Worm (Caenorhabditis elegans) whole organism, L4 larva: ENCODE measurements around the gene twk-20.
A peak's percentile ranks its signal among the peaks of the same experiment; 100 is the strongest.

ENCODE experiments used
- D1046.2 ChIP-seq: fragments of 200-800 bp; sonication (Bioruptor generic); IDR thresholded peaks from 2 replicates; pipeline ENCODE4 v1.3.6; 2022; ENCODE audit warnings: missing genetic modification characterization, missing compliant biosample characterization
- F37D6.2 ChIP-seq: sonication (generic microtip); optimal IDR thresholded peaks from 2 replicates; lab custom pipeline; 2016; ENCODE audit warnings: mild to moderate bottlenecking, missing genetic modification characterization, missing compliant biosample characterization
- F49E8.2 ChIP-seq: sonication (generic microtip); optimal IDR thresholded peaks from 2 replicates; lab custom pipeline; 2016; ENCODE audit warnings: missing compliant biosample characterization, mild to moderate bottlenecking, missing genetic modification characterization, borderline replicate concordance
- T20F7.1 ChIP-seq: fragments of 200-800 bp; sonication (Bioruptor generic); optimal IDR thresholded peaks from 2 replicates; lab custom pipeline; 2018; ENCODE audit warnings: mild to moderate bottlenecking, missing genetic modification characterization, missing compliant biosample characterization
- Y105C5A.15 ChIP-seq: fragments of 200-800 bp; sonication (Bioruptor generic); IDR thresholded peaks from 2 replicates; pipeline ENCODE4 v1.3.6; 2022; ENCODE audit warnings: missing genetic modification characterization, missing compliant biosample characterization
- Y75B8A.6 ChIP-seq: fragments of 200-800 bp; sonication (Bioruptor generic); IDR thresholded peaks from 2 replicates; pipeline ENCODE4 v1.3.6; 2022; ENCODE audit warnings: missing genetic modification reagents, missing genetic modification characterization, missing compliant biosample characterization
- aha-1 ChIP-seq: fragments of 150-350 bp; peaks from one replicate; lab custom pipeline; 2014; ENCODE audit warnings: missing biosample characterization, missing genetic modification characterization
- ama-1 ChIP-seq: fragments of 150-350 bp; optimal IDR thresholded peaks from 2 replicates; lab custom pipeline; 2014; ENCODE audit warnings: inconsistent platforms, mixed read lengths
- attf-4 ChIP-seq: sonication (generic microtip); optimal IDR thresholded peaks from 3 replicates; lab custom pipeline; 2017; ENCODE audit warnings: missing biosample characterization, missing genetic modification characterization
- ceh-32 ChIP-seq: sonication (generic microtip); optimal IDR thresholded peaks from 2 replicates; lab custom pipeline; 2016; ENCODE audit warnings: mild to moderate bottlenecking, missing genetic modification characterization, missing compliant biosample characterization; ENCODE audit not compliant: poor library complexity
- ceh-82 ChIP-seq: sonication (generic microtip); optimal IDR thresholded peaks from 2 replicates; lab custom pipeline; 2017; ENCODE audit warnings: missing biosample characterization, missing genetic modification characterization
- cey-2 ChIP-seq: sonication (generic microtip); optimal IDR thresholded peaks from 3 replicates; lab custom pipeline; 2017; ENCODE audit warnings: missing genetic modification characterization, mild to moderate bottlenecking, missing compliant biosample characterization, antibody characterized with exemption, borderline replicate concordance; ENCODE audit not compliant: insufficient read depth
- daf-12 ChIP-seq: fragments of 150-350 bp; optimal IDR thresholded peaks from 2 replicates; lab custom pipeline; 2014; ENCODE audit warnings: missing biosample characterization, missing genetic modification reagents, missing genetic modification characterization
- daf-16 ChIP-seq, 3 experiments: sonication (generic microtip); optimal IDR thresholded peaks; 2 replicates each; lab custom pipeline; 2016 to 2017; ENCODE audit warnings: missing genetic modification characterization in 3 of 3, missing genetic modification reagents in 3 of 3, mild to moderate bottlenecking in 2 of 3, missing compliant biosample characterization in 2 of 3, missing biosample characterization in 1 of 3, moderate library complexity in 1 of 3
- daf-19 ChIP-seq: fragments of 200-800 bp; sonication (Bioruptor generic); conservative IDR thresholded peaks from 2 replicates; pipeline ENCODE4 v1.3.6; 2022; ENCODE audit warnings: missing genetic modification characterization, missing compliant biosample characterization
- dve-1 ChIP-seq: sonication (generic microtip); optimal IDR thresholded peaks from 2 replicates; lab custom pipeline; 2017; ENCODE audit warnings: antibody characterized with exemption, mild to moderate bottlenecking, missing genetic modification characterization, missing compliant biosample characterization; ENCODE audit not compliant: insufficient read depth
- fos-1 ChIP-seq: fragments of 150-350 bp; optimal IDR thresholded peaks from 2 replicates; lab custom pipeline; 2014; ENCODE audit warnings: missing biosample characterization, missing genetic modification characterization
- hlh-30 ChIP-seq: sonication (generic microtip); optimal IDR thresholded peaks from 2 replicates; lab custom pipeline; 2017; ENCODE audit warnings: antibody characterized with exemption, mild to moderate bottlenecking, missing genetic modification characterization, missing compliant biosample characterization; ENCODE audit not compliant: insufficient read depth
- hmg-1.1 ChIP-seq: fragments of 200-800 bp; sonication (Bioruptor generic); IDR thresholded peaks from 2 replicates; pipeline ENCODE4 v1.3.6; 2022; ENCODE audit warnings: missing genetic modification reagents, missing genetic modification characterization, missing compliant biosample characterization
- jun-1 ChIP-seq: fragments of 150-350 bp; optimal IDR thresholded peaks from 2 replicates; lab custom pipeline; 2014; ENCODE audit warnings: missing biosample characterization, missing genetic modification reagents, missing genetic modification characterization
- lin-1 ChIP-seq: fragments of 200-800 bp; sonication (Bioruptor generic); IDR thresholded peaks from 2 replicates; pipeline ENCODE4 v1.3.6; 2022; ENCODE audit warnings: missing genetic modification reagents, missing genetic modification characterization, missing compliant biosample characterization
- lin-15B ChIP-seq: fragments of 150-350 bp; sonication (generic microtip); optimal IDR thresholded peaks from 3 replicates; lab custom pipeline; 2014; ENCODE audit warnings: missing biosample characterization, missing genetic modification characterization
- lir-3 ChIP-seq: sonication (generic microtip); optimal IDR thresholded peaks from 2 replicates; lab custom pipeline; 2016; ENCODE audit warnings: mild to moderate bottlenecking, missing genetic modification characterization, missing compliant biosample characterization
- mdt-29 ChIP-seq: fragments of 200-800 bp; sonication (Bioruptor generic); IDR thresholded peaks from 2 replicates; pipeline ENCODE4 v1.3.6; 2022; ENCODE audit warnings: missing genetic modification reagents, missing genetic modification characterization, missing compliant biosample characterization
- mep-1 ChIP-seq: fragments of 150-350 bp; sonication (generic microtip); optimal IDR thresholded peaks from 3 replicates; lab custom pipeline; 2014; ENCODE audit warnings: missing biosample characterization, missing genetic modification characterization
- nhr-102 ChIP-seq: sonication (generic microtip); optimal IDR thresholded peaks from 2 replicates; lab custom pipeline; 2016; ENCODE audit warnings: mild to moderate bottlenecking, missing genetic modification characterization, moderate library complexity, missing compliant biosample characterization
- nhr-11 ChIP-seq: fragments of 150-350 bp; optimal IDR thresholded peaks from 2 replicates; lab custom pipeline; 2014; ENCODE audit warnings: missing biosample characterization, missing genetic modification characterization
- nhr-25 ChIP-seq: sonication (generic microtip); optimal IDR thresholded peaks from 2 replicates; lab custom pipeline; 2017; ENCODE audit warnings: missing genetic modification characterization, mild to moderate bottlenecking, missing compliant biosample characterization, antibody characterized with exemption, moderate library complexity, borderline replicate concordance; ENCODE audit not compliant: insufficient read depth
- nhr-41 ChIP-seq: fragments of 200-800 bp; sonication (Bioruptor generic); IDR thresholded peaks from 2 replicates; pipeline ENCODE4 v1.3.6; 2022; ENCODE audit warnings: missing genetic modification reagents, missing genetic modification characterization, missing compliant biosample characterization
- rbr-2 ChIP-seq: sonication (generic microtip); optimal IDR thresholded peaks from 2 replicates; lab custom pipeline; 2016; ENCODE audit warnings: missing genotype, missing genetic modification characterization, missing compliant biosample characterization
- snpc-1.2 ChIP-seq: fragments of 200-800 bp; sonication (Bioruptor generic); IDR thresholded peaks from 2 replicates; pipeline ENCODE4 v1.3.6; 2022; ENCODE audit warnings: missing genetic modification reagents, missing genetic modification characterization, missing compliant biosample characterization
- snpc-4 ChIP-seq: fragments of 150-350 bp; optimal IDR thresholded peaks from 2 replicates; lab custom pipeline; 2014; ENCODE audit warnings: missing biosample characterization, missing genetic modification characterization
- spr-3 ChIP-seq: fragments of 200-800 bp; sonication (Bioruptor generic); optimal IDR thresholded peaks from 2 replicates; lab custom pipeline; 2018; ENCODE audit warnings: mild to moderate bottlenecking, missing genetic modification characterization, missing compliant biosample characterization
- tag-97 ChIP-seq: fragments of 200-800 bp; sonication (Bioruptor generic); IDR thresholded peaks from 2 replicates; pipeline ENCODE4 v1.3.6; 2022; ENCODE audit warnings: missing genetic modification characterization, missing compliant biosample characterization
- unc-39 ChIP-seq: sonication (generic microtip); optimal IDR thresholded peaks from 2 replicates; lab custom pipeline; 2017; ENCODE audit warnings: missing biosample characterization, missing genetic modification characterization
- unc-62 ChIP-seq, 3 experiments: fragments of 150-350 bp in 1 of 3; sonication (generic microtip); optimal IDR thresholded peaks in 2 of 3; peaks in 1 of 3; 1 replicate in 1 of 3; 2 replicates in 2 of 3; lab custom pipeline; 2014 to 2017; ENCODE audit warnings: missing biosample characterization in 3 of 3, missing genetic modification characterization in 3 of 3, missing genetic modification reagents in 3 of 3, missing genotype in 1 of 3
- vab-7 ChIP-seq: fragments of 200-800 bp; sonication (Bioruptor generic); IDR thresholded peaks from 2 replicates; pipeline ENCODE4 v1.3.6; 2022; ENCODE audit warnings: missing genetic modification reagents, missing genetic modification characterization, missing compliant biosample characterization
- zfp-3 ChIP-seq: fragments of 200-800 bp; sonication (Bioruptor generic); conservative IDR thresholded peaks from 2 replicates; pipeline ENCODE4 v1.3.6; 2022; ENCODE audit warnings: missing genetic modification reagents, missing genetic modification characterization, missing compliant biosample characterization
- zip-2 ChIP-seq: fragments of 150-350 bp; optimal IDR thresholded peaks from 2 replicates; lab custom pipeline; 2014; ENCODE audit warnings: missing biosample characterization, missing genetic modification characterization

Gene twk-20

ce11 chrX:13638351-13638958, 1.2 kb upstream of the twk-20 start (continued):
- TF ChIP-seq jun-1 (tag; lab: Kevin White, UChicago) (no peak), lir-3 (tag; lab: Kevin White, UChicago) (no peak), nhr-102 (tag; lab: Kevin White, UChicago) (no peak), mep-1 (tag; lab: Kevin White, UChicago) (no peak), lin-15B (tag; lab: Kevin White, UChicago) (no peak), daf-16 (GFP tag; optimal IDR thresholded peaks at IDR 0.05; lab: Kevin White, UChicago) (peak in 1 of 2 experiments; percentile 40), daf-16 (tag; optimal IDR thresholded peaks at IDR 0.05; lab: Kevin White, UChicago) (no peak), fos-1 (tag; lab: Kevin White, UChicago) (no peak), tag-97 (no peak), vab-7 (GFP tag; lab: Robert Waterston, UW) (no peak)
- TF ChIP-seq, all 104 proteins: peak for 4

ce11 chrX:13644884-13645283, 5.2 kb downstream of the twk-20 start:
- TF ChIP-seq dve-1 (tag; lab: Kevin White, UChicago) (no peak), nhr-25 (tag; lab: Kevin White, UChicago) (no peak), snpc-1.2 (no peak), lin-15B (tag; lab: Kevin White, UChicago) (no peak), snpc-4 (tag; lab: Kevin White, UChicago) (no peak), hlh-30 (no peak), mep-1 (tag; lab: Kevin White, UChicago) (no peak), unc-39 (tag; lab: Kevin White, UChicago) (no peak), aha-1 (tag; lab: Kevin White, UChicago) (no peak), hmg-1.1 (no peak), rbr-2 (tag; lab: Kevin White, UChicago) (no peak)

- TF ChIP-seq D1046.2 (GFP tag; lab: Robert Waterston, UW), result no peak
- TF ChIP-seq unc-62 (GFP tag; optimal IDR thresholded peaks at IDR 0.05 in 1 of 2; lab: Kevin White, UChicago), result peak in 1 of 2 experiments; percentile 37
- TF ChIP-seq unc-62 (tag; optimal IDR thresholded peaks at IDR 0.05; lab: Kevin White, UChicago), result no peak
- TF ChIP-seq, all 104 proteins: peak for 1
These were observed 7.1 kb downstream of the twk-20 start, which contains the start of gene acr-9 for ce11 chrX:13646798-13647197. acr-9 (minus strand) TSS chrX:13646898.

ce11 chrX:13647305-13647704, 7.6 kb downstream of the twk-20 start, which contains the start of gene C40C9.3:
C40C9.3 (plus strand) TSS chrX:13647605.
- TF ChIP-seq mep-1 (tag; lab: Kevin White, UChicago) (no peak), lin-1 (GFP tag; lab: Robert Waterston, UW) (no peak), tag-97 (no peak), F37D6.2 (tag; lab: Kevin White, UChicago) (no peak), Y105C5A.15 (GFP tag; lab: Robert Waterston, UW) (no peak), spr-3 (GFP tag; lab: Kevin White, UChicago) (no peak), nhr-41 (GFP tag; lab: Robert Waterston, UW) (no peak)

- no peak for TF ChIP-seq cey-2 (tag; lab: Kevin White, UChicago)
- TF ChIP-seq daf-19, result no peak
- TF ChIP-seq, all 104 proteins: peak for 0
These were observed 11.1 kb downstream of the twk-20 start, which contains the start of gene C40C9.4 for ce11 chrX:13650799-13651198. C40C9.4 (plus strand) TSS chrX:13651099.

- TF ChIP-seq attf-4 (tag; lab: Kevin White, UChicago) (no peak), mdt-29 (peak; percentile 67; the same call in 1 of the 2 replicates), Y75B8A.6 (no peak), spr-3 (GFP tag; lab: Kevin White, UChicago) (no peak), dve-1 (tag; lab: Kevin White, UChicago) (peak; percentile 1), F49E8.2 (tag; lab: Kevin White, UChicago) (no peak), ceh-32 (tag; lab: Kevin White, UChicago) (no peak), tag-97 (no peak), daf-12 (tag; lab: Kevin White, UChicago) (no peak), ama-1 (no peak), zfp-3 (GFP tag; lab: Robert Waterston, UW) (no peak), Y105C5A.15 (GFP tag; lab: Robert Waterston, UW) (no peak), zip-2 (tag; lab: Kevin White, UChicago) (peak; percentile 13), nhr-11 (no peak), T20F7.1 (peak; percentile 17), ceh-82 (no peak)
These were observed 13.9 kb downstream of the twk-20 start for ce11 chrX:13653573-13653972.
